Fruit fly (Drosophila melanogaster) whole organism, adult: ENCODE results near the gene UK114.

Experiments used
- CG11617 ChIP-seq: fragments of 200-800 bp; sonication (Bioruptor generic); optimal IDR thresholded peaks from 2 replicates; lab custom pipeline; 2017; ENCODE audit warnings: mild to moderate bottlenecking, missing biosample characterization, missing genetic modification reagents, missing genetic modification characterization
- CG12768 ChIP-seq: fragments of 200-800 bp; sonication (Bioruptor generic); optimal IDR thresholded peaks from 2 replicates; lab custom pipeline; 2017; ENCODE audit warnings: missing biosample characterization, missing genetic modification characterization, mild to moderate bottlenecking, moderate library complexity, missing genetic modification reagents
- CG14711 ChIP-seq: fragments of 200-800 bp; sonication (Bioruptor generic); optimal IDR thresholded peaks from 2 replicates; lab custom pipeline; 2018; ENCODE audit warnings: missing biosample characterization, mild to moderate bottlenecking, missing genetic modification characterization, moderate library complexity
- CG1620 ChIP-seq: fragments of 200-800 bp; sonication (Bioruptor generic); optimal IDR thresholded peaks from 2 replicates; lab custom pipeline; 2016; ENCODE audit warnings: missing biosample characterization, missing genetic modification characterization
- CG33017 ChIP-seq: fragments of 200-800 bp; sonication (Bioruptor generic); optimal IDR thresholded peaks from 2 replicates; lab custom pipeline; 2018; ENCODE audit warnings: missing biosample characterization, mild to moderate bottlenecking, missing genetic modification characterization, moderate library complexity
- CG5204 ChIP-seq: fragments of 200-800 bp; sonication (Bioruptor generic); optimal IDR thresholded peaks from 2 replicates; lab custom pipeline; 2016; ENCODE audit warnings: missing biosample characterization, missing genetic modification characterization
- CG7045 ChIP-seq: fragments of 200-800 bp; sonication (Bioruptor generic); optimal IDR thresholded peaks from 2 replicates; lab custom pipeline; 2017; ENCODE audit warnings: missing biosample characterization, mild to moderate bottlenecking, missing genetic modification characterization
- CG7101 ChIP-seq: fragments of 200-800 bp; sonication (Bioruptor generic); optimal IDR thresholded peaks from 2 replicates; lab custom pipeline; 2018; ENCODE audit warnings: missing biosample characterization, mild to moderate bottlenecking, missing genetic modification characterization, moderate library complexity
- Clk ChIP-seq: fragments of 200-800 bp; sonication (Bioruptor generic); optimal IDR thresholded peaks from 2 replicates; lab custom pipeline; 2017; ENCODE audit warnings: missing biosample characterization, missing genetic modification characterization
- Crg-1 ChIP-seq: fragments of 200-800 bp; sonication (Bioruptor generic); optimal IDR thresholded peaks from 2 replicates; lab custom pipeline; 2016; ENCODE audit warnings: missing biosample characterization, missing genetic modification characterization
- Hr96 ChIP-seq: fragments of 200-800 bp; sonication (Bioruptor generic); optimal IDR thresholded peaks from 2 replicates; lab custom pipeline; 2016; ENCODE audit warnings: missing biosample characterization, missing genetic modification characterization
- Mnt ChIP-seq: fragments of 200-800 bp; sonication (Bioruptor generic); optimal IDR thresholded peaks from 2 replicates; lab custom pipeline; 2016; ENCODE audit warnings: missing biosample characterization, mild to moderate bottlenecking, missing genetic modification characterization
- bab1 ChIP-seq: fragments of 200-800 bp; sonication (Bioruptor generic); optimal IDR thresholded peaks from 3 replicates; lab custom pipeline; 2019; ENCODE audit warnings: missing biosample characterization, mild to moderate bottlenecking, missing genetic modification characterization, moderate library complexity
- cic ChIP-seq: fragments of 200-800 bp; sonication (Bioruptor generic); optimal IDR thresholded peaks from 2 replicates; lab custom pipeline; 2017; ENCODE audit warnings: missing biosample characterization, mild to moderate bottlenecking, missing genetic modification characterization, moderate library complexity
- cnc ChIP-seq, 2 experiments: fragments of >200 bp; optimal IDR thresholded peaks; 2 replicates each; lab custom pipeline; 2017
- kay ChIP-seq: fragments of 200-800 bp; sonication (Bioruptor generic); peaks from one replicate; lab custom pipeline; 2016; ENCODE audit warnings: missing biosample characterization, missing genetic modification characterization, borderline replicate concordance
- ovo ChIP-seq: fragments of 200-800 bp; sonication (Bioruptor generic); optimal IDR thresholded peaks from 2 replicates; lab custom pipeline; 2016; ENCODE audit warnings: missing biosample characterization, missing genetic modification characterization
- pad ChIP-seq: fragments of 200-800 bp; sonication (Bioruptor generic); optimal IDR thresholded peaks from 3 replicates; lab custom pipeline; 2017; ENCODE audit warnings: missing biosample characterization, missing genetic modification characterization, mild to moderate bottlenecking, moderate library complexity, missing genetic modification reagents
- tj ChIP-seq: fragments of 200-800 bp; sonication (Bioruptor generic); optimal IDR thresholded peaks from 3 replicates; lab custom pipeline; 2017; ENCODE audit warnings: missing biosample characterization, mild to moderate bottlenecking, missing genetic modification characterization, moderate library complexity
- toe ChIP-seq: fragments of 200-800 bp; sonication (Bioruptor generic); optimal IDR thresholded peaks from 2 replicates; lab custom pipeline; 2016; ENCODE audit warnings: missing biosample characterization, missing genetic modification characterization

The UK114 gene

DNA sequence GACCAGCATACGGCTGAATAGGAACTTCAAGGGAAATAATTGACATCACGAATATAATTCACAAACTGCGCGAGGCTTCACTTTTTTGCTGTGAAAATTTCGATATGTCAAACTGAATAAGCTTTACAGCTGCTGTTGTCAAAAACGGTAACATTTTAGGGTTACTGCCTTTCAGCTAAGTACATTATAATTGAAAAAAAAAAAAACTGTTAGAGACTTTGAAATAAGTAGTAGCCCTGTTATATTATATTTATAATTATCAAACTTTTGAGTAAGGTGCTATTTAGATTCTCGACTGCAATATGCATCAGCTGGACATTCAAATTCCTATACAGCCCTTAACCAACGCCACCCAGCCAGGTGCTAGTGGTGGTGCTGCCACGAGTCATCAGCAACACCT lies 43.9 kb upstream of the UK114 start, which contains the start of gene nht:
nht (minus strand) TSS at position 101 of the 400 bp plus-strand sequence.
- TF ChIP-seq cic (no peak), CG33017 (tag; lab: Kevin White, UChicago) (no peak), CG11617 (GFP tag; lab: Kevin White, UChicago) (no peak), Hr96 (no peak), Clk (no peak), CG1620 (no peak), pad (GFP tag; lab: Kevin White, UChicago) (no peak), kay (GFP tag; lab: Kevin White, UChicago) (no peak), CG5204 (GFP tag; lab: Kevin White, UChicago) (no peak), Crg-1 (GFP tag; lab: Kevin White, UChicago) (no peak), ovo (GFP tag; lab: Kevin White, UChicago) (no peak), cnc (optimal IDR thresholded peaks at IDR 0.05; lab: Kevin White, UChicago) (no peak), CG12768 (GFP tag; lab: Kevin White, UChicago) (no peak), CG14711 (tag; lab: Kevin White, UChicago) (no peak), toe (GFP tag; lab: Kevin White, UChicago) (no peak), CG7045 (no peak), CG7101 (tag; lab: Kevin White, UChicago) (no peak), bab1 (GFP tag; lab: Kevin White, UChicago) (no peak), tj (no peak), Mnt (GFP tag; lab: Kevin White, UChicago) (no peak)

DNA sequence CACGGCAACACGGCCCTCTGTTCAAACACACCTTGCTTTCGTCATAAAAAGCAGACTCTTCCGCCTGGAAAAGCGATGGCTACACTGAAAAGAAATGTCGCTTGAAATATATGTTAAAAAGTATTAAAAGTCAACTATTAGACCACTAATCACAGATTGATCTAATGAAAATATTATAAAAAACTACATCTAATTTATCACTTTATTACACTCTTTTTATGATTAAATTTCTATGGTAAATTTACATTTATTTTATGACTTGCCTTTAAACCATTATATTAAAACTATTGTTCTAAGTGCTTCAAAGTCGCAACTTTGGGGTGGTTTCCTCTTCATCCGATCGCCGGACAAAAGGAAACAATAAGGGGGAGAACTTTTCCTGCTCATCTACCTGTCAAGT lies 41.5 kb upstream of the UK114 start:
- TF ChIP-seq Crg-1 (GFP tag; lab: Kevin White, UChicago), result no peak
- no peak for TF ChIP-seq CG1620
- TF ChIP-seq Clk, result no peak
- TF ChIP-seq ovo (GFP tag; lab: Kevin White, UChicago), result no peak
- TF ChIP-seq CG7101 (tag; lab: Kevin White, UChicago), result no peak
- no peak for TF ChIP-seq CG5204 (GFP tag; lab: Kevin White, UChicago)
- TF ChIP-seq bab1 (GFP tag; lab: Kevin White, UChicago), result no peak
- TF ChIP-seq CG14711 (tag; lab: Kevin White, UChicago), result no peak
- TF ChIP-seq toe (GFP tag; lab: Kevin White, UChicago), result no peak
- no peak for TF ChIP-seq kay (GFP tag; lab: Kevin White, UChicago)
- TF ChIP-seq CG7045, result no peak
- TF ChIP-seq CG33017 (tag; lab: Kevin White, UChicago), result no peak
- no peak for TF ChIP-seq cic
- no peak for TF ChIP-seq pad (GFP tag; lab: Kevin White, UChicago)
- TF ChIP-seq CG11617 (GFP tag; lab: Kevin White, UChicago), result no peak
- TF ChIP-seq CG12768 (GFP tag; lab: Kevin White, UChicago), result no peak
- TF ChIP-seq Mnt (GFP tag; lab: Kevin White, UChicago), result no peak

DNA sequence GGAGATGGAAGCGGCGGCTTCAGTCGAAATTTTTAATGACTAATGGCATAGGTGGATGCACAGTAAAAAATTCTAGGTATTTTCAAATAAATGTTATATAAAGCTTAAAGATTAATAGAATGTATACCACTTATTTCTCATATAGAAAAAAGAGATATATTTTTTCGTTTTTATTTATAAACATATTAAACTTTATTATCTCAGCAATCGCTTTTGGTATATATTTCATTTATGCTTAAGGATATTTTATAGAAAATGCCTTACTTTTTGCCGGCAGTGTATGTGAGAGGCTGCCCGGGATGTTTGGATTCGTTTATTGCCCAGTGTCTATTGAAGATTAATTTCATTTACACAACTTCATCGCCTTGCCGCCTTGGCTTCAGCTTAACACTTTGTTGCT lies 40.0 kb upstream of the UK114 start:
- no peak for TF ChIP-seq CG33017 (tag; lab: Kevin White, UChicago)

DNA sequence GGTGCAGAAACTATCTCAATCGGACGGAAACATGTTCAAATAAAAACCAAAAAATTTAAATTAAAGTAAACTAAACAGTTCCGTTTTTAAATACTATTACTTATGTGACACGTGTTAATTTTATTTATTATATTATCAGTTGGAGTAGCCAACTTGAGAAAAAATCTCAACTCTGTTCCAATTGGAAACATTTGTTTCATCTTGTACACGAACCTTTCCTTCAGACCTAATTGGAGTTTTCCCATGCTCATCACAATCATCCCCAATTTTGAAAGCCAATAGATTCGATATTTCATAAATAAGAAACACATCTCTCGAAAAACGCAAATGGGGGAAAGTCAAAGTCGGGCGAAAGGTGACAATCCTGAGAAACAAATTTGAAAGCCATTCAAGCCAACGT lies 31.9 kb upstream of the UK114 start:
- no peak for TF ChIP-seq pad (GFP tag; lab: Kevin White, UChicago)

DNA sequence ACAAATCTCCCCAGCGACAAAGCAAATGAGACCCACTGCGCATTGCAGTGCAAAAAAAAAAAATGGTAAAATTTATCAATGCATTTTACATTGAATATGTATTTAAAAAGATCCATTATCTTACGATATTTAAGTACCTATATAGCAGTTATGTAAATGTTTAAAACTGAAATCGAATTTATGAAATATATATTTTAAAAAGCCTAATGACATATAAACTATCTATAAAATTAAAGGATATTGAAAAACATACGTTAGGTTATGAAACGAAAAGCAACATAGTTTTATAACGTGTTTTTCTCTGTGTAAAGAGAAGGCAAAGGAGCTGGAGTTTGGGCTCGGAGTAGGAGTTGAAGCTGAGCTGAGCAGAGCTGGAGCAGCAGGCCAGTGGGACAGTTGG lies 29.5 kb upstream of the UK114 start:
- TF ChIP-seq toe (GFP tag; lab: Kevin White, UChicago) (no peak), CG14711 (tag; lab: Kevin White, UChicago) (no peak), CG7101 (tag; lab: Kevin White, UChicago) (no peak), CG1620 (no peak), cic (no peak), bab1 (GFP tag; lab: Kevin White, UChicago) (no peak), Mnt (GFP tag; lab: Kevin White, UChicago) (no peak), pad (GFP tag; lab: Kevin White, UChicago) (no peak), tj (no peak), Crg-1 (GFP tag; lab: Kevin White, UChicago) (no peak), CG11617 (GFP tag; lab: Kevin White, UChicago) (no peak), CG12768 (GFP tag; lab: Kevin White, UChicago) (no peak), CG7045 (no peak), CG5204 (GFP tag; lab: Kevin White, UChicago) (no peak), ovo (GFP tag; lab: Kevin White, UChicago) (no peak), Clk (no peak), cnc (optimal IDR thresholded peaks at IDR 0.05; lab: Kevin White, UChicago) (no peak), Hr96 (no peak), CG33017 (tag; lab: Kevin White, UChicago) (no peak), kay (GFP tag; lab: Kevin White, UChicago) (no peak)

DNA sequence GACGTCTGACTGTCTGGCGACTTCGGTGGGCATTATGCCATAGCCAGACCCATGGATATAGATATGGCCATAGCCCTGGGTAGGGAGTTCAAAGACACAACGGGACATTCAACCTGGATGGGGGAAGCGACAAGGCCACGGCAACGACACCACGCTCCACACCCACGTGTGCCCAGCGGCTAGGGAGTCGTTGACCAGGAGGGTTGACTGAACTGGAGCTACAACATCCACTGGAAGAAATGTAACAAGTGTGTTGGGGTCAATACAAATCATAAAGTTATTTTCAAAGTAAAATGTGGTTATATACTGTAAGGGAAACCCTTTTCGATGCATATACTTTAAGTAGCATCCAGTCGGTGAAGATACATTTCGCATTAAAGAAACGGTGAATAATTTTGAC lies 26.9 kb upstream of the UK114 start:
- TF ChIP-seq CG11617 (GFP tag; lab: Kevin White, UChicago), result no peak
- no peak for TF ChIP-seq bab1 (GFP tag; lab: Kevin White, UChicago)
- TF ChIP-seq CG7045, result no peak
- no peak for TF ChIP-seq cic

DNA sequence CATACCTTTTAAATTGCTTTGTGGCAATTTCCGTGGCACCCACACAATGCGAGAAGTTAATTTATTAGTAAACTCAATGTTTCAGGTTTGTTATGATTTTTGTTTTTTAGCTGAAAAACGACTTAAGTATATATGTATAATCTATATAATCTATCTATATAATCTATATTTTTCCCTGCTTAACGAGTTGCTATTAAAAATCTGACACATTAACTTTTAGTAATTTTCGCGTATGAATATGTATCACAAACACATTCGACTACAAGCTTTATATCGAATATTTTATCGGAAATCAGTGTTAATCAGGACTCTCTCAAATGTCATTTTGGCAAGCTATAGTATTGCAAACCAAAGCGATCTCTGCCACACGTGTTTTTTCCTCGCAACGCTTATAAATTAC lies 22.6 kb upstream of the UK114 start, which contains the start of gene CG15262:
CG15262 (plus strand) TSS at position 301 of the 400 bp plus-strand sequence.
- no peak for TF ChIP-seq Mnt (GFP tag; lab: Kevin White, UChicago)
- no peak for TF ChIP-seq pad (GFP tag; lab: Kevin White, UChicago)
- no peak for TF ChIP-seq cic
- no peak for TF ChIP-seq tj
- no peak for TF ChIP-seq bab1 (GFP tag; lab: Kevin White, UChicago)
- TF ChIP-seq CG5204 (GFP tag; lab: Kevin White, UChicago), result no peak
- TF ChIP-seq cnc (optimal IDR thresholded peaks at IDR 0.05; lab: Kevin White, UChicago), result no peak
- TF ChIP-seq toe (GFP tag; lab: Kevin White, UChicago), result no peak
- no peak for TF ChIP-seq ovo (GFP tag; lab: Kevin White, UChicago)
- TF ChIP-seq kay (GFP tag; lab: Kevin White, UChicago), result no peak
- TF ChIP-seq CG33017 (tag; lab: Kevin White, UChicago), result no peak
- TF ChIP-seq CG1620, result no peak
